Worm (Caenorhabditis elegans) whole organism, L1 larva: Measurements from ENCODE around the gene Y50D7A.10.

Experiments used
- C16A3.4 ChIP-seq: fragments of 150-350 bp; optimal IDR thresholded peaks from 2 replicates; lab custom pipeline; 2014; ENCODE audit warnings: missing biosample characterization, missing genetic modification characterization
- F16B12.6 ChIP-seq: fragments of 150-350 bp; optimal IDR thresholded peaks from 2 replicates; lab custom pipeline; 2014; ENCODE audit warnings: missing biosample characterization, missing genetic modification characterization
- alr-1 ChIP-seq: fragments of 200-800 bp; sonication (Bioruptor generic); optimal IDR thresholded peaks from 2 replicates; lab custom pipeline; 2018; ENCODE audit warnings: borderline replicate concordance, mild to moderate bottlenecking, missing genetic modification characterization, missing compliant biosample characterization
- blmp-1 ChIP-seq: fragments of 150-350 bp; optimal IDR thresholded peaks from 2 replicates; lab custom pipeline; 2014; ENCODE audit warnings: missing biosample characterization, missing genetic modification characterization
- ceh-63 ChIP-seq: fragments of 200-800 bp; sonication (Bioruptor generic); optimal IDR thresholded peaks from 2 replicates; lab custom pipeline; 2018; ENCODE audit warnings: mild to moderate bottlenecking, missing genetic modification characterization, missing compliant biosample characterization
- ceh-82 ChIP-seq, 3 experiments: fragments of 150-350 bp in 1 of 3; sonication (generic microtip) in 2 of 3; optimal IDR thresholded peaks; 2 replicates each; lab custom pipeline; 2014 to 2017; ENCODE audit warnings: missing biosample characterization in 3 of 3, missing genetic modification characterization in 3 of 3
- ceh-88 ChIP-seq: fragments of 200-800 bp; sonication (Bioruptor generic); IDR thresholded peaks from 2 replicates; pipeline ENCODE4 v1.3.6; 2022; ENCODE audit warnings: missing genetic modification characterization, missing compliant biosample characterization
- ceh-90 ChIP-seq: sonication (generic microtip); optimal IDR thresholded peaks from 2 replicates; lab custom pipeline; 2016; ENCODE audit warnings: missing genetic modification characterization, missing compliant biosample characterization
- ces-1 ChIP-seq: fragments of 150-350 bp; optimal IDR thresholded peaks from 2 replicates; lab custom pipeline; 2014; ENCODE audit warnings: missing biosample characterization, missing genetic modification reagents, missing genetic modification characterization
- dpl-1 ChIP-seq, 3 experiments: fragments of 150-350 bp in 2 of 3; sonication (generic microtip) in 1 of 3; optimal IDR thresholded peaks; 2 replicates each; lab custom pipeline; 2014 to 2017; ENCODE audit warnings: missing biosample characterization in 3 of 3, missing genetic modification characterization in 3 of 3, missing genetic modification reagents in 3 of 3
- dsc-1 ChIP-seq: sonication (generic microtip); optimal IDR thresholded peaks from 2 replicates; lab custom pipeline; 2016; ENCODE audit warnings: mild to moderate bottlenecking, missing genetic modification characterization, missing compliant biosample characterization
- egl-13 ChIP-seq: sonication (generic microtip); optimal IDR thresholded peaks from 2 replicates; lab custom pipeline; 2016; ENCODE audit warnings: missing genotype, missing genetic modification reagents, missing genetic modification characterization, missing compliant biosample characterization
- elt-2 ChIP-seq: sonication (generic microtip); optimal IDR thresholded peaks from 2 replicates; lab custom pipeline; 2016; ENCODE audit warnings: missing genetic modification characterization, mild to moderate bottlenecking, inconsistent platforms, missing compliant biosample characterization, missing genetic modification reagents
- elt-3 ChIP-seq, 6 experiments: fragments of 150-350 bp in 1 of 6; sonication (generic microtip); optimal IDR thresholded peaks; 2 replicates each; lab custom pipeline; 2017 to 2018; ENCODE audit warnings: missing biosample characterization in 6 of 6, missing genetic modification characterization in 6 of 6, inconsistent platforms in 1 of 6
- ets-5 ChIP-seq: fragments of 200-800 bp; sonication (Bioruptor generic); IDR thresholded peaks from 2 replicates; pipeline ENCODE4 v1.3.6; 2022; ENCODE audit warnings: missing genetic modification characterization, missing compliant biosample characterization
- fkh-10 ChIP-seq: sonication (generic microtip); optimal IDR thresholded peaks from 2 replicates; lab custom pipeline; 2017; ENCODE audit warnings: missing biosample characterization, missing genetic modification reagents, missing genetic modification characterization
- fkh-8 ChIP-seq: sonication (generic microtip); optimal IDR thresholded peaks from 2 replicates; lab custom pipeline; 2016; ENCODE audit warnings: mild to moderate bottlenecking, missing genetic modification characterization, missing compliant biosample characterization
- fos-1 ChIP-seq: fragments of 150-350 bp; optimal IDR thresholded peaks from 2 replicates; lab custom pipeline; 2014; ENCODE audit warnings: missing biosample characterization, missing genetic modification characterization
- hlh-17 ChIP-seq: fragments of 200-800 bp; sonication (Bioruptor generic); optimal IDR thresholded peaks from 2 replicates; lab custom pipeline; 2018; ENCODE audit warnings: missing genetic modification characterization, mild to moderate bottlenecking, missing compliant biosample characterization, moderate library complexity, borderline replicate concordance
- irx-1 ChIP-seq: sonication (generic microtip); optimal IDR thresholded peaks from 2 replicates; lab custom pipeline; 2016; ENCODE audit warnings: missing genetic modification characterization, missing compliant biosample characterization
- isw-1 ChIP-seq: fragments of 200-800 bp; sonication (Bioruptor generic); IDR thresholded peaks from 2 replicates; pipeline ENCODE4 v1.3.6; 2022; ENCODE audit warnings: missing genetic modification characterization, missing compliant biosample characterization
- lin-13 ChIP-seq: fragments of 150-350 bp; optimal IDR thresholded peaks from 2 replicates; lab custom pipeline; 2014; ENCODE audit warnings: missing biosample characterization, missing genetic modification reagents, missing genetic modification characterization
- lin-14 ChIP-seq: fragments of 200-800 bp; sonication (Bioruptor generic); optimal IDR thresholded peaks from 2 replicates; lab custom pipeline; 2018; ENCODE audit warnings: mild to moderate bottlenecking, missing genetic modification characterization, moderate library complexity, missing compliant biosample characterization
- lin-15B ChIP-seq: fragments of 150-350 bp; sonication (generic microtip); optimal IDR thresholded peaks from 3 replicates; lab custom pipeline; 2014; ENCODE audit warnings: missing biosample characterization, missing genetic modification characterization
- lin-39 ChIP-seq: fragments of 150-350 bp; optimal IDR thresholded peaks from 2 replicates; lab custom pipeline; 2014; ENCODE audit warnings: missing biosample characterization, missing genetic modification reagents, missing genetic modification characterization
- lir-3 ChIP-seq: sonication (generic microtip); optimal IDR thresholded peaks from 2 replicates; lab custom pipeline; 2016; ENCODE audit warnings: mild to moderate bottlenecking, missing genetic modification characterization, moderate library complexity, missing compliant biosample characterization; ENCODE audit not compliant: poor library complexity
- lsy-2 ChIP-seq, 2 experiments: fragments of 150-350 bp; optimal IDR thresholded peaks; 2 replicates each; lab custom pipeline; 2014; ENCODE audit warnings: missing biosample characterization in 2 of 2, missing genetic modification characterization in 2 of 2
- mab-9 ChIP-seq: fragments of 200-800 bp; sonication (Bioruptor generic); IDR thresholded peaks from 2 replicates; pipeline ENCODE4 v1.3.6; 2022; ENCODE audit warnings: missing genetic modification reagents, missing genetic modification characterization, missing compliant biosample characterization
- nhr-11 ChIP-seq: fragments of 150-350 bp; optimal IDR thresholded peaks from 2 replicates; lab custom pipeline; 2014; ENCODE audit warnings: missing biosample characterization, missing genetic modification characterization
- nhr-237 ChIP-seq: fragments of 150-350 bp; optimal IDR thresholded peaks from 2 replicates; lab custom pipeline; 2014; ENCODE audit warnings: missing biosample characterization, missing genetic modification characterization
- nhr-28 ChIP-seq: fragments of 150-350 bp; optimal IDR thresholded peaks from 2 replicates; lab custom pipeline; 2014; ENCODE audit warnings: missing biosample characterization, missing genetic modification characterization
- nhr-84 ChIP-seq: sonication (generic microtip); optimal IDR thresholded peaks from 2 replicates; lab custom pipeline; 2017; ENCODE audit warnings: missing biosample characterization, missing genetic modification characterization
- nhr-85 ChIP-seq: sonication (generic microtip); peaks from one replicate; lab custom pipeline; 2016; ENCODE audit warnings: missing genetic modification characterization, inconsistent platforms, missing compliant biosample characterization
- nhr-90 ChIP-seq: sonication (generic microtip); optimal IDR thresholded peaks from 2 replicates; lab custom pipeline; 2016; ENCODE audit warnings: mild to moderate bottlenecking, missing genetic modification characterization, missing compliant biosample characterization; ENCODE audit not compliant: poor library complexity
- pag-3 ChIP-seq: sonication (generic microtip); optimal IDR thresholded peaks from 2 replicates; lab custom pipeline; 2017; ENCODE audit warnings: missing genetic modification characterization, mild to moderate bottlenecking, missing compliant biosample characterization, antibody characterized with exemption, borderline replicate concordance; ENCODE audit not compliant: insufficient read depth
- rnt-1 ChIP-seq: sonication (generic microtip); optimal IDR thresholded peaks from 2 replicates; lab custom pipeline; 2016; ENCODE audit warnings: mild to moderate bottlenecking, missing genetic modification characterization, moderate library complexity, missing compliant biosample characterization
- skn-1 ChIP-seq: fragments of 150-350 bp; optimal IDR thresholded peaks from 2 replicates; lab custom pipeline; 2014; ENCODE audit warnings: missing biosample characterization, missing genetic modification characterization
- snu-23 ChIP-seq: sonication (generic microtip); optimal IDR thresholded peaks from 2 replicates; lab custom pipeline; 2016; ENCODE audit warnings: missing genetic modification characterization, missing compliant biosample characterization
- sptf-1 ChIP-seq: fragments of 150-350 bp; optimal IDR thresholded peaks from 2 replicates; lab custom pipeline; 2014; ENCODE audit warnings: missing biosample characterization, missing genetic modification characterization
- sup-37 ChIP-seq: fragments of 200-800 bp; sonication (Bioruptor generic); optimal IDR thresholded peaks from 2 replicates; lab custom pipeline; 2018; ENCODE audit warnings: mild to moderate bottlenecking, missing genetic modification characterization, missing compliant biosample characterization
- swsn-7 ChIP-seq: sonication (generic microtip); optimal IDR thresholded peaks from 2 replicates; lab custom pipeline; 2016; ENCODE audit warnings: missing genetic modification characterization, missing compliant biosample characterization
- tbx-2 ChIP-seq: sonication (generic microtip); optimal IDR thresholded peaks from 2 replicates; lab custom pipeline; 2016; ENCODE audit warnings: missing genetic modification characterization, missing compliant biosample characterization
- tlp-1 ChIP-seq: fragments of 150-350 bp; optimal IDR thresholded peaks from 2 replicates; lab custom pipeline; 2014; ENCODE audit warnings: missing biosample characterization, missing genetic modification characterization
- unc-62 ChIP-seq: fragments of 150-350 bp; optimal IDR thresholded peaks from 2 replicates; lab custom pipeline; 2014; ENCODE audit warnings: missing biosample characterization, missing genetic modification reagents, missing genetic modification characterization
- unc-86 ChIP-seq: sonication (generic microtip); optimal IDR thresholded peaks from 2 replicates; lab custom pipeline; 2016; ENCODE audit warnings: missing genetic modification characterization, missing compliant biosample characterization
- unc-98 ChIP-seq: fragments of 200-800 bp; sonication (Bioruptor generic); IDR thresholded peaks from 2 replicates; pipeline ENCODE4 v1.3.6; 2022; ENCODE audit warnings: missing genetic modification characterization, missing compliant biosample characterization
- vab-15 ChIP-seq: sonication (generic microtip); optimal IDR thresholded peaks from 2 replicates; lab custom pipeline; 2017; ENCODE audit warnings: missing genotype, mild to moderate bottlenecking, missing genetic modification characterization, missing compliant biosample characterization
- xbp-1 ChIP-seq: sonication (generic microtip); optimal IDR thresholded peaks from 2 replicates; lab custom pipeline; 2016; ENCODE audit warnings: missing genetic modification characterization, missing compliant biosample characterization
- ztf-11 ChIP-seq, 2 experiments: sonication (generic microtip); optimal IDR thresholded peaks; 2 replicates each; lab custom pipeline; 2016 to 2017; ENCODE audit warnings: missing genetic modification characterization in 2 of 2, missing biosample characterization in 1 of 2, missing compliant biosample characterization in 1 of 2
- ztf-4 ChIP-seq: fragments of 150-350 bp; optimal IDR thresholded peaks from 2 replicates; lab custom pipeline; 2014; ENCODE audit warnings: missing biosample characterization, missing genetic modification characterization

The Y50D7A.10 gene

ce11 chrIII:354545-355460, 39.5 kb downstream of the Y50D7A.10 start, which contains the start of gene gei-4 (continued):
- no peak for TF ChIP-seq F16B12.6 (tag; lab: Kevin White, UChicago)
- TF ChIP-seq ets-5 (GFP tag; lab: Robert Waterston, UW): no peak
- TF ChIP-seq C16A3.4 (tag; lab: Kevin White, UChicago): peak; percentile 9
- TF ChIP-seq nhr-85 (tag; lab: Kevin White, UChicago): peak; percentile 95
- TF ChIP-seq egl-13: peak; percentile 88
- no peak for TF ChIP-seq unc-98 (GFP tag; lab: Robert Waterston, UW)
- TF ChIP-seq snu-23 (GFP tag; lab: Kevin White, UChicago): peak; percentile 97
- peak; percentile 65 to 79 for TF ChIP-seq lsy-2 (tag; optimal IDR thresholded peaks at IDR 0.05; lab: Kevin White, UChicago)
- peak; percentile 87 for TF ChIP-seq lin-13 (GFP tag; lab: Kevin White, UChicago)
- peak; percentile 68 for TF ChIP-seq ztf-4 (tag; lab: Kevin White, UChicago)
- TF ChIP-seq lin-15B: no peak
- peak; percentile 89 for TF ChIP-seq dsc-1
- peak; percentile 78 for TF ChIP-seq nhr-237 (tag; lab: Kevin White, UChicago)
- TF ChIP-seq pag-3 (tag; lab: Kevin White, UChicago): no peak
- TF ChIP-seq elt-3 (tag; optimal IDR thresholded peaks at IDR 0.05; lab: Kevin White, UChicago): peak in 1 of 6 experiments; percentile 66
- peak; percentile 93 for TF ChIP-seq fkh-8 (tag; lab: Kevin White, UChicago)
- TF ChIP-seq swsn-7 (tag; lab: Kevin White, UChicago): peak; percentile 94
- TF ChIP-seq lin-39 (tag; lab: Kevin White, UChicago): no peak
- TF ChIP-seq ceh-88 (GFP tag; lab: Robert Waterston, UW): peak; percentile 57; the same call in 1 of the 2 replicates
- no peak for TF ChIP-seq hlh-17
- no peak for TF ChIP-seq vab-15
- peak; percentile 95 for TF ChIP-seq tbx-2 (tag; lab: Kevin White, UChicago)
- TF ChIP-seq unc-62 (GFP tag; lab: Kevin White, UChicago): no peak
- peak; percentile 65 for TF ChIP-seq blmp-1 (tag; lab: Kevin White, UChicago)
- TF ChIP-seq ces-1 (GFP tag; lab: Kevin White, UChicago): no peak
- no peak for TF ChIP-seq alr-1 (tag; lab: Kevin White, UChicago)
- TF ChIP-seq tlp-1 (tag; lab: Kevin White, UChicago): no peak
- TF ChIP-seq ceh-82 (tag; optimal IDR thresholded peaks at IDR 0.05; lab: Kevin White, UChicago): peak; percentile 33 to 83 (median 78)
- peak; percentile 43 for TF ChIP-seq elt-2 (tag; lab: Kevin White, UChicago)
- no peak for TF ChIP-seq sptf-1 (tag; lab: Kevin White, UChicago)
- TF ChIP-seq ceh-63: no peak
- TF ChIP-seq nhr-84: no peak
- TF ChIP-seq dpl-1 (GFP tag; optimal IDR thresholded peaks at IDR 0.05; lab: Kevin White, UChicago): peak; percentile 47 to 64 (median 60)
- peak; percentile 82 for TF ChIP-seq mab-9
- TF ChIP-seq sup-37 (GFP tag; lab: Kevin White, UChicago): peak; percentile 48
- peak; percentile 71 for TF ChIP-seq fkh-10 (GFP tag; lab: Kevin White, UChicago)
- no peak for TF ChIP-seq nhr-28 (tag; lab: Kevin White, UChicago)
- peak; percentile 82 for TF ChIP-seq irx-1 (tag; lab: Kevin White, UChicago)
- TF ChIP-seq lir-3 (tag; lab: Kevin White, UChicago): peak; percentile 68
- peak in 1 of 2 experiments; percentile 84 for TF ChIP-seq ztf-11 (tag; optimal IDR thresholded peaks at IDR 0.05; lab: Kevin White, UChicago)
- TF ChIP-seq fos-1 (tag; lab: Kevin White, UChicago): peak; percentile 67
- TF ChIP-seq isw-1: peak; percentile 69
- TF ChIP-seq nhr-90 (tag; lab: Kevin White, UChicago): peak; percentile 87
- TF ChIP-seq unc-86 (tag; lab: Kevin White, UChicago): peak; percentile 94
- peak; percentile 96 for TF ChIP-seq lin-14 (GFP tag; lab: Kevin White, UChicago)
- peak; percentile 71 for TF ChIP-seq rnt-1 (tag; lab: Kevin White, UChicago)
- TF ChIP-seq xbp-1 (tag; lab: Kevin White, UChicago): peak; percentile 85
- TF ChIP-seq skn-1: peak; percentile 65
- no peak for TF ChIP-seq ceh-90 (tag; lab: Kevin White, UChicago)
- peak; percentile 77 for TF ChIP-seq nhr-11 (tag; lab: Kevin White, UChicago)
